Worm (Caenorhabditis elegans) whole organism, L4 larva: ENCODE measurements around the gene wrm-1.

Source experiments
- F26F4.8 ChIP-seq: fragments of 200-800 bp; sonication (Bioruptor generic); conservative IDR thresholded peaks from 2 replicates; pipeline ENCODE4 v1.3.6; 2022; ENCODE audit warnings: missing genetic modification characterization, missing compliant biosample characterization
- ZK546.5 ChIP-seq, 2 experiments: sonication (generic microtip); optimal IDR thresholded peaks; 2 replicates each; lab custom pipeline; 2017; ENCODE audit warnings: missing biosample characterization in 2 of 2, missing genetic modification characterization in 2 of 2
- daf-12 ChIP-seq: fragments of 150-350 bp; optimal IDR thresholded peaks from 2 replicates; lab custom pipeline; 2014; ENCODE audit warnings: missing biosample characterization, missing genetic modification reagents, missing genetic modification characterization
- dpl-1 ChIP-seq: fragments of 150-350 bp; optimal IDR thresholded peaks from 2 replicates; lab custom pipeline; 2014; ENCODE audit warnings: missing biosample characterization, missing genetic modification reagents, missing genetic modification characterization
- lir-3 ChIP-seq: sonication (generic microtip); optimal IDR thresholded peaks from 2 replicates; lab custom pipeline; 2016; ENCODE audit warnings: mild to moderate bottlenecking, missing genetic modification characterization, missing compliant biosample characterization
- lsy-2 ChIP-seq, 2 experiments: fragments of 150-350 bp in 1 of 2; sonication (generic microtip) in 1 of 2; optimal IDR thresholded peaks; 2 replicates each; lab custom pipeline; 2014 to 2017; ENCODE audit warnings: missing biosample characterization in 2 of 2, missing genetic modification characterization in 2 of 2
- mdl-1 ChIP-seq, 2 experiments: fragments of 150-350 bp in 1 of 2; sonication (generic microtip) in 1 of 2; optimal IDR thresholded peaks; 2 replicates each; lab custom pipeline; 2014 to 2017; ENCODE audit warnings: missing biosample characterization in 2 of 2, missing genetic modification characterization in 2 of 2
- mep-1 ChIP-seq: fragments of 150-350 bp; sonication (generic microtip); optimal IDR thresholded peaks from 3 replicates; lab custom pipeline; 2014; ENCODE audit warnings: missing biosample characterization, missing genetic modification characterization
- nhr-11 ChIP-seq: fragments of 150-350 bp; optimal IDR thresholded peaks from 2 replicates; lab custom pipeline; 2014; ENCODE audit warnings: missing biosample characterization, missing genetic modification characterization
- nhr-6 ChIP-seq: fragments of 150-350 bp; optimal IDR thresholded peaks from 2 replicates; lab custom pipeline; 2014; ENCODE audit warnings: missing biosample characterization, missing genetic modification characterization
- pqm-1 ChIP-seq: sonication (generic microtip); optimal IDR thresholded peaks from 2 replicates; lab custom pipeline; 2017; ENCODE audit warnings: missing biosample characterization, missing genetic modification characterization
- unc-62 ChIP-seq, 3 experiments: fragments of 150-350 bp in 1 of 3; sonication (generic microtip); optimal IDR thresholded peaks in 2 of 3; peaks in 1 of 3; 1 replicate in 1 of 3; 2 replicates in 2 of 3; lab custom pipeline; 2014 to 2017; ENCODE audit warnings: missing biosample characterization in 3 of 3, missing genetic modification characterization in 3 of 3, missing genetic modification reagents in 3 of 3, missing genotype in 1 of 3
- zfp-2 ChIP-seq: sonication (generic microtip); optimal IDR thresholded peaks from 2 replicates; lab custom pipeline; 2016; ENCODE audit warnings: mild to moderate bottlenecking, missing genetic modification characterization, missing compliant biosample characterization

ce11 chrIII:5734328-5734727, 11.7 kb downstream of the wrm-1 start:
- TF ChIP-seq unc-62 (GFP tag; optimal IDR thresholded peaks at IDR 0.05 in 1 of 2; lab: Kevin White, UChicago) (no peak), unc-62 (tag; optimal IDR thresholded peaks at IDR 0.05; lab: Kevin White, UChicago) (no peak), daf-12 (tag; lab: Kevin White, UChicago) (no peak), lsy-2 (tag; optimal IDR thresholded peaks at IDR 0.05; lab: Kevin White, UChicago) (no peak), nhr-11 (tag; lab: Kevin White, UChicago) (no peak), mdl-1 (tag; optimal IDR thresholded peaks at IDR 0.05; lab: Kevin White, UChicago) (no peak), zfp-2 (no peak), mep-1 (tag; lab: Kevin White, UChicago) (no peak), pqm-1 (tag; lab: Kevin White, UChicago) (no peak), ZK546.5 (tag; optimal IDR thresholded peaks at IDR 0.05; lab: Kevin White, UChicago) (no peak), nhr-6 (no peak), lir-3 (tag; lab: Kevin White, UChicago) (no peak), dpl-1 (no peak), F26F4.8 (GFP tag; lab: Robert Waterston, UW) (no peak)
